Worm (Caenorhabditis elegans) whole organism, midembryonic: Measurements from ENCODE around the gene C25H3.11.

Experiments
- T22C8.4 ChIP-seq: fragments of 200-800 bp; sonication (Bioruptor generic); IDR thresholded peaks from 2 replicates; pipeline ENCODE4 v1.3.6; 2022; ENCODE audit warnings: missing genetic modification characterization, missing compliant biosample characterization
- cog-1 ChIP-seq: sonication (generic microtip); optimal IDR thresholded peaks from 2 replicates; lab custom pipeline; 2016; ENCODE audit warnings: missing genetic modification characterization, missing compliant biosample characterization
- flt-1 ChIP-seq: fragments of 200-800 bp; sonication (Bioruptor generic); IDR thresholded peaks from 2 replicates; pipeline ENCODE4 v1.3.6; 2022; ENCODE audit warnings: missing genetic modification characterization, missing compliant biosample characterization
- klf-2 ChIP-seq: fragments of 200-800 bp; sonication (Bioruptor generic); conservative IDR thresholded peaks from 2 replicates; pipeline ENCODE4 v1.3.6; 2022; ENCODE audit warnings: missing genetic modification reagents, missing genetic modification characterization, missing compliant biosample characterization
- med-1 ChIP-seq: sonication (generic microtip); optimal IDR thresholded peaks from 2 replicates; lab custom pipeline; 2017; ENCODE audit warnings: missing genetic modification characterization, mild to moderate bottlenecking, missing compliant biosample characterization, antibody characterized with exemption, missing genetic modification reagents; ENCODE audit not compliant: insufficient read depth
- ref-1 ChIP-seq: fragments of 200-800 bp; sonication (Bioruptor generic); conservative IDR thresholded peaks from 2 replicates; pipeline ENCODE4 v1.3.6; 2022; ENCODE audit warnings: missing genetic modification reagents, missing genetic modification characterization, missing compliant biosample characterization
- tab-1 ChIP-seq: fragments of 200-800 bp; sonication (Bioruptor generic); IDR thresholded peaks from 2 replicates; pipeline ENCODE4 v1.3.6; 2022; ENCODE audit warnings: missing genetic modification characterization, missing compliant biosample characterization
- ztf-23 ChIP-seq: fragments of 200-800 bp; sonication (Bioruptor generic); IDR thresholded peaks from 2 replicates; pipeline ENCODE4 v1.3.6; 2022; ENCODE audit warnings: missing genetic modification reagents, missing genetic modification characterization, missing compliant biosample characterization
- ztf-29 ChIP-seq: fragments of 200-800 bp; sonication (Bioruptor generic); IDR thresholded peaks from 2 replicates; pipeline ENCODE4 v1.3.6; 2022; ENCODE audit warnings: missing genetic modification reagents, missing genetic modification characterization, missing compliant biosample characterization

The C25H3.11 gene

ce11 chrII:5698254-5698653 lies 9.4 kb upstream of the C25H3.11 start:
- TF ChIP-seq flt-1 (no peak), ref-1 (GFP tag; lab: Robert Waterston, UW) (no peak), T22C8.4 (no peak), ztf-29 (GFP tag; lab: Robert Waterston, UW) (no peak), cog-1 (tag; lab: Kevin White, UChicago) (no peak), ztf-23 (GFP tag; lab: Robert Waterston, UW) (no peak), tab-1 (GFP tag; lab: Robert Waterston, UW) (no peak), med-1 (GFP tag; lab: Kevin White, UChicago) (no peak), klf-2 (GFP tag; lab: Robert Waterston, UW) (no peak)

DNA sequence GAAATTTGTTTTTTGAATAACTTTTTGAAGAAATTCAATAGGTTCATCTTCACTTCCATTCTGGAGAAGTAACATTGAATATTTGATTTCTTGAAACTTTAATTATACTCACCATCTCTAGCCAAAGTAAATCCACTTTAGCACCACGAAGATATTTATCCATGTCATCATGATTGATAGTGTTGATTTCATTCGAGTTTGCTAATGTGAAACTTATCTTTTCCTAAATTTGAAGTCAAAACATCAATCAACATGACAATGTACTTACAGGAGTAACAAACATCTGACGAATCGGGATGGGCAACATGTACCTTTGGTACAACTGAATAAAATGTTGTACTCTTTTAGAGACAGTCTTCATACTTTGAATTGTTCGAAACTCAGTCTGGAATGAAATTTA lies 8.5 kb upstream of the C25H3.11 start:
- TF ChIP-seq tab-1 (GFP tag; lab: Robert Waterston, UW) (no peak), klf-2 (GFP tag; lab: Robert Waterston, UW) (no peak), T22C8.4 (no peak), med-1 (GFP tag; lab: Kevin White, UChicago) (no peak), ztf-23 (GFP tag; lab: Robert Waterston, UW) (no peak), ref-1 (GFP tag; lab: Robert Waterston, UW) (no peak), ztf-29 (GFP tag; lab: Robert Waterston, UW) (no peak), cog-1 (tag; lab: Kevin White, UChicago) (no peak)

DNA sequence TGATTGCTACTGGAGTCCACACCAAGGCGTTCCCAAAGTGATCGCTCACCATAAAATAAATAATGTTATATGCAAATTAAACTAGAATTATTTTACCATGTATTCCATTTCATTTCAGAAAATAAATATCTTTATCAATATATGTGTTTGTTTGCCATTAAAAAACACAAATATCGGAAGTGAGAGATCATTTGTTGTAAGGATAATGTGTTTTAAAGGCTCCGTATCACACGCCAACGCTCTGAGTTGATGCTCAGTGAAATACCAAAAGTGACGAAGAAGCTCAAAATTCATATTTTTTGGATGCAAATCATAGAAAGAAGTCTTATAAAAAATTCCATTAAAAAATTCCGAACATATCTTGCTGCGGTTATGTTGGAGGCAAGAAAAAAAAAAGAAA lies 7.4 kb upstream of the C25H3.11 start:
- TF ChIP-seq flt-1 (no peak), klf-2 (GFP tag; lab: Robert Waterston, UW) (no peak), med-1 (GFP tag; lab: Kevin White, UChicago) (no peak), ztf-29 (GFP tag; lab: Robert Waterston, UW) (no peak), T22C8.4 (no peak), cog-1 (tag; lab: Kevin White, UChicago) (no peak), ref-1 (GFP tag; lab: Robert Waterston, UW) (no peak), ztf-23 (GFP tag; lab: Robert Waterston, UW) (no peak), tab-1 (GFP tag; lab: Robert Waterston, UW) (no peak)

- no peak for TF ChIP-seq cog-1 (tag; lab: Kevin White, UChicago)
- no peak for TF ChIP-seq tab-1 (GFP tag; lab: Robert Waterston, UW)
- no peak for TF ChIP-seq flt-1
- TF ChIP-seq ref-1 (GFP tag; lab: Robert Waterston, UW) = no peak
- no peak for TF ChIP-seq klf-2 (GFP tag; lab: Robert Waterston, UW)
- TF ChIP-seq med-1 (GFP tag; lab: Kevin White, UChicago) = no peak
- no peak for TF ChIP-seq ztf-23 (GFP tag; lab: Robert Waterston, UW)
Observed at ce11 chrII:5694798-5695197, 6.0 kb upstream of the C25H3.11 start, which contains the start of gene C25H3.14. Gene C25H3.14, plus strand, starts transcription at chrII:5695098.

- TF ChIP-seq ztf-23 (GFP tag; lab: Robert Waterston, UW) (no peak), flt-1 (no peak), cog-1 (tag; lab: Kevin White, UChicago) (no peak), T22C8.4 (no peak), ztf-29 (GFP tag; lab: Robert Waterston, UW) (no peak), ref-1 (GFP tag; lab: Robert Waterston, UW) (no peak), med-1 (GFP tag; lab: Kevin White, UChicago) (no peak), tab-1 (GFP tag; lab: Robert Waterston, UW) (no peak), klf-2 (GFP tag; lab: Robert Waterston, UW) (no peak)
Observed at ce11 chrII:5693893-5694292, 5.1 kb upstream of the C25H3.11 start, which contains the start of gene C25H3.3. Gene C25H3.3, plus strand, starts transcription at chrII:5694193.

DNA sequence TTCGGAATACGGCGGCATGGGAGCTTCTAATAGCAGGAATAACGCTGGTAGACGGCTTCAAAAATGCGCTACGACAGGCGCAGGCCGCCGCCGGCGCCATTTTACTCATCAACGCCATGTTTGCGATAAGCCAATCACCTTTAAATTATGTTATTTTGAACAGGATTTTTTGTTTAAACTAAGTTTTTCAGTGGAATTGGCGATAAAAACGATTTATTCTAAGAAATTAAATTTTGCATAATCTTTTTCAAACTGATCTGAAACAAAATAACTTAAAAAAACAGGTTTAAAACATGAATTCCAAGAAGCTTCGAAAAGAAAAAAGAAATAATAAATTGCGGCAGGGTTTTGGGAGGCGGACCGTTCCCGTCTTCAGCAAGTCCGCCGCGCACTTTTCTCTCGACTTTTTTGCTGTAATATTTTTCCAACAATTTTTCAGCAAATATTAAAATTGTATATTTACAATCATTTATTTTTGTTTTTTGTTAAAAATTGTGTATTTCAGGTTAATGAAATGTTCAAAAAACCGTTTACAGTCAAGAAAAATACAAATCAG lies 2.5 kb upstream of the C25H3.11 start, which contains the start of the genes ndub-5 and eif-2D:
ndub-5 (minus strand) TSS at position 138 of the 556 bp plus-strand sequence.
eif-2D (plus strand) TSS at position 506 of the 556 bp plus-strand sequence.
- TF ChIP-seq klf-2 (GFP tag; lab: Robert Waterston, UW) (no peak), ztf-29 (GFP tag; lab: Robert Waterston, UW) (no peak), T22C8.4 (no peak), flt-1 (no peak), med-1 (GFP tag; lab: Kevin White, UChicago) (no peak), tab-1 (GFP tag; lab: Robert Waterston, UW) (no peak), ztf-23 (GFP tag; lab: Robert Waterston, UW) (no peak), ref-1 (GFP tag; lab: Robert Waterston, UW) (no peak), cog-1 (tag; lab: Kevin White, UChicago) (no peak)

DNA sequence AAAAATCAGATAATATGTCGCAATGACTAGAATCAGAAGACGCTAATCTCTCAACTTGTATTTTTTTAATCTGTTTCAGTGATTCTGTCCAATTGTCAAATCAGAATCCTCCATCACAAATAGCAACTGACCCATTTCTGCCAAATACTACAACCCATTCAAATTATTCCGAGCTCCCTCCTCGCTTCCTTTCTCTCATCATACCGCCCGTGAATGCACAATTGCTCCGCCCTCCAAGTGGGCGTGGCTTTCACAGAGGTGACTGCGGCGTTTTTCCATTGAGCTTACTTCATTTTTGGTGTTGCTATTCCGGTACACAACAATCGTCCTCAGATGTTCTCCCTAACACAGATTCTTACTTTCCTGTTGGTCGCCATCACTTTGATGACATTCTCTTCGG lies 8.1 kb downstream of the C25H3.11 start, which contains the start of gene flp-27:
flp-27 (plus strand) TSS at position 301 of the 400 bp plus-strand sequence.
- no peak for TF ChIP-seq tab-1 (GFP tag; lab: Robert Waterston, UW)
- no peak for TF ChIP-seq klf-2 (GFP tag; lab: Robert Waterston, UW)
- no peak for TF ChIP-seq ztf-23 (GFP tag; lab: Robert Waterston, UW)
- no peak for TF ChIP-seq T22C8.4
- no peak for TF ChIP-seq med-1 (GFP tag; lab: Kevin White, UChicago)
- no peak for TF ChIP-seq ztf-29 (GFP tag; lab: Robert Waterston, UW)
- TF ChIP-seq flt-1 = no peak
- TF ChIP-seq cog-1 (tag; lab: Kevin White, UChicago) = no peak
- no peak for TF ChIP-seq ref-1 (GFP tag; lab: Robert Waterston, UW)

DNA sequence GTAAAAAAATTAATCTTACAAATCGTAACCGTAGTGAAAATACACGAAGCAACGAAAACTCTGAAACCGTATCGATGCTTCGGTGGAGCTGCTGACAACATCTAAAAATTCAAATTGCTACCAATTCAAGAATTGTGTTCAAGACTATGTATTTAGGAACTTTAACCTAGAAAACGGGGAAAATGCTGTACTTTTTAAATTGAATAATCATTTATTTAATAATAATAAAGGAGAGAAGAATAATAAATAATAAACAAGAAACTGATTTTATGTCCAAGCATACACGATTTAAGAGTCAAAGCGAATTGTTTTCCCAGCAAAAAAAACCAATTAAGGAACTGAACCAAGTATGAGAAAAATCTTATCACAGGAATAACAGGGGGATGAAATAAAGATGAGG lies 19.3 kb downstream of the C25H3.11 start, which contains the start of gene C25H3.17:
C25H3.17 (minus strand) TSS at position 101 of the 400 bp plus-strand sequence.
- TF ChIP-seq ref-1 (GFP tag; lab: Robert Waterston, UW) = no peak
- TF ChIP-seq ztf-23 (GFP tag; lab: Robert Waterston, UW) = no peak
- TF ChIP-seq klf-2 (GFP tag; lab: Robert Waterston, UW) = no peak
- TF ChIP-seq tab-1 (GFP tag; lab: Robert Waterston, UW) = no peak
- no peak for TF ChIP-seq cog-1 (tag; lab: Kevin White, UChicago)
- TF ChIP-seq T22C8.4 = no peak
- no peak for TF ChIP-seq flt-1
- no peak for TF ChIP-seq med-1 (GFP tag; lab: Kevin White, UChicago)
- TF ChIP-seq ztf-29 (GFP tag; lab: Robert Waterston, UW) = no peak

ce11 chrII:5668830-5669229 lies 20.0 kb downstream of the C25H3.11 start, which contains the start of gene C25H3.7:
Gene C25H3.7, minus strand, starts transcription at chrII:5668930.
- TF ChIP-seq flt-1 (no peak), ztf-29 (GFP tag; lab: Robert Waterston, UW) (no peak), klf-2 (GFP tag; lab: Robert Waterston, UW) (no peak), tab-1 (GFP tag; lab: Robert Waterston, UW) (no peak), T22C8.4 (no peak), ref-1 (GFP tag; lab: Robert Waterston, UW) (no peak), med-1 (GFP tag; lab: Kevin White, UChicago) (no peak), cog-1 (tag; lab: Kevin White, UChicago) (no peak), ztf-23 (GFP tag; lab: Robert Waterston, UW) (no peak)
